Fruit fly (Drosophila melanogaster): ENCODE data around the gene CG17147.

dm6 chr3L:20194731-20195130, 29.0 kb upstream of the CG17147 start:
- TF ChIP-seq CG7101 (tag; optimal IDR thresholded peaks at IDR 0.05) (no peak), CG5204 (GFP tag; optimal IDR thresholded peaks at IDR 0.05) (peak; percentile 26), Hr96 (GFP tag; optimal IDR thresholded peaks at IDR 0.05) (no peak), bab1 (GFP tag; optimal IDR thresholded peaks at IDR 0.05) (no peak), kay (GFP tag; ENCODE audit: borderline replicate concordance) (no peak), ovo (GFP tag; optimal IDR thresholded peaks at IDR 0.05) (no peak), CG7045 (GFP tag; optimal IDR thresholded peaks at IDR 0.05) (no peak), tj (GFP tag; optimal IDR thresholded peaks at IDR 0.05) (no peak), Mnt (GFP tag; optimal IDR thresholded peaks at IDR 0.05) (no peak)

All from whole organism, adult.